Fruit fly (Drosophila melanogaster) whole organism, embryonic: ENCODE results near the gene Hr4.
A peak's percentile ranks its signal among the peaks of the same experiment; 100 is the strongest.

Source experiments
- Adf1 ChIP-seq: fragments of 200-800 bp; sonication (Bioruptor generic); IDR thresholded peaks from 2 replicates; pipeline ENCODE4 v1.3.6; 2022; ENCODE audit warnings: missing biosample characterization, missing genetic modification characterization
- Atf3 ChIP-seq: fragments of 200-800 bp; sonication (Bioruptor generic); optimal IDR thresholded peaks from 3 replicates; lab custom pipeline; 2016; ENCODE audit warnings: missing biosample characterization, missing genetic modification characterization
- B-H2 ChIP-seq: fragments of 200-800 bp; sonication (Bioruptor generic); optimal IDR thresholded peaks from 2 replicates; lab custom pipeline; 2018; ENCODE audit warnings: missing biosample characterization, mild to moderate bottlenecking, missing genetic modification characterization
- C15 ChIP-seq: fragments of 200-800 bp; sonication (Bioruptor generic); IDR thresholded peaks from 3 replicates; pipeline ENCODE4 v1.3.6; 2022; ENCODE audit warnings: missing biosample characterization, missing genetic modification characterization
- CG10654 ChIP-seq: fragments of 200-800 bp; sonication (Bioruptor generic); optimal IDR thresholded peaks from 2 replicates; lab custom pipeline; 2016; ENCODE audit warnings: missing biosample characterization, missing genetic modification characterization
- CG11695 ChIP-seq: fragments of 200-800 bp; sonication (Bioruptor generic); IDR thresholded peaks from 3 replicates; pipeline ENCODE4 v1.3.6; 2022; ENCODE audit warnings: missing biosample characterization, missing genetic modification characterization
- CG12104 ChIP-seq: fragments of 200-800 bp; sonication (Bioruptor generic); optimal IDR thresholded peaks from 3 replicates; lab custom pipeline; 2016; ENCODE audit warnings: missing biosample characterization, missing genetic modification characterization
- CG13123 ChIP-seq: fragments of 200-800 bp; sonication (Bioruptor generic); optimal IDR thresholded peaks from 2 replicates; lab custom pipeline; 2016; ENCODE audit warnings: missing biosample characterization, missing genetic modification characterization
- CG13894 ChIP-seq: fragments of 200-800 bp; sonication (Bioruptor generic); optimal IDR thresholded peaks from 3 replicates; lab custom pipeline; 2018; ENCODE audit warnings: missing biosample characterization, mild to moderate bottlenecking, missing genetic modification characterization, moderate library complexity
- CG16813 ChIP-seq: fragments of 200-800 bp; sonication (Bioruptor generic); IDR thresholded peaks from 3 replicates; pipeline ENCODE4 v1.3.6; 2022; ENCODE audit warnings: missing biosample characterization, missing genetic modification characterization; ENCODE audit not compliant: partially characterized antibody
- CG18476 ChIP-seq: fragments of 200-800 bp; sonication (Bioruptor generic); optimal IDR thresholded peaks from 2 replicates; lab custom pipeline; 2016; ENCODE audit warnings: missing biosample characterization, mild to moderate bottlenecking, missing genetic modification characterization
- CG2199 ChIP-seq: fragments of 200-800 bp; sonication (Bioruptor generic); IDR thresholded peaks from 3 replicates; pipeline ENCODE4 v1.3.6; 2022; ENCODE audit warnings: missing biosample characterization, missing genetic modification characterization
- CG31365 ChIP-seq: fragments of 200-800 bp; sonication (Bioruptor generic); optimal IDR thresholded peaks from 2 replicates; lab custom pipeline; 2018; ENCODE audit warnings: missing biosample characterization, mild to moderate bottlenecking, missing genetic modification characterization
- CG34224 ChIP-seq: fragments of 200-800 bp; sonication (Bioruptor generic); IDR thresholded peaks from 3 replicates; pipeline ENCODE4 v1.3.6; 2022; ENCODE audit warnings: missing biosample characterization, missing genetic modification characterization; ENCODE audit not compliant: partially characterized antibody
- CG3726 ChIP-seq: fragments of 200-800 bp; sonication (Bioruptor generic); IDR thresholded peaks from 3 replicates; pipeline ENCODE4, ENCODE4 v1.3.6; 2022; ENCODE audit warnings: missing biosample characterization, missing genetic modification characterization
- CG4730 ChIP-seq: fragments of 200-800 bp; sonication (Bioruptor generic); IDR thresholded peaks from 2 replicates; pipeline ENCODE4 v1.3.6; 2022; ENCODE audit warnings: missing biosample characterization, missing genetic modification characterization
- CG4820 ChIP-seq: fragments of 200-800 bp; sonication (Bioruptor generic); optimal IDR thresholded peaks from 3 replicates; lab custom pipeline; 2016; ENCODE audit warnings: missing biosample characterization, missing genetic modification characterization
- CG6254 ChIP-seq: fragments of 200-800 bp; sonication (Bioruptor generic); optimal IDR thresholded peaks from 3 replicates; lab custom pipeline; 2017; ENCODE audit warnings: mild to moderate bottlenecking, missing biosample characterization, missing genetic modification reagents, missing genetic modification characterization
- CG7271 ChIP-seq: fragments of 200-800 bp; sonication (Bioruptor generic); optimal IDR thresholded peaks from 2 replicates; lab custom pipeline; 2018; ENCODE audit warnings: missing biosample characterization, mild to moderate bottlenecking, missing genetic modification characterization, moderate library complexity
- CG7745 ChIP-seq: fragments of 200-800 bp; sonication (Bioruptor generic); optimal IDR thresholded peaks from 2 replicates; lab custom pipeline; 2018; ENCODE audit warnings: missing biosample characterization, mild to moderate bottlenecking, missing genetic modification characterization, moderate library complexity
- CG7928 ChIP-seq: fragments of 200-800 bp; sonication (Bioruptor generic); optimal IDR thresholded peaks from 2 replicates; lab custom pipeline; 2017; ENCODE audit warnings: missing biosample characterization, mild to moderate bottlenecking, missing genetic modification characterization
- CG8359 ChIP-seq: fragments of 200-800 bp; sonication (Bioruptor generic); optimal IDR thresholded peaks from 2 replicates; lab custom pipeline; 2017; ENCODE audit warnings: missing biosample characterization, mild to moderate bottlenecking, missing genetic modification characterization, borderline replicate concordance
- CG9817 ChIP-seq: fragments of 200-800 bp; sonication (Bioruptor generic); optimal IDR thresholded peaks from 2 replicates; lab custom pipeline; 2018; ENCODE audit warnings: missing biosample characterization, mild to moderate bottlenecking, missing genetic modification characterization, moderate library complexity
- Hand ChIP-seq: fragments of 200-800 bp; sonication (Bioruptor generic); optimal IDR thresholded peaks from 2 replicates; lab custom pipeline; 2017; ENCODE audit warnings: mild to moderate bottlenecking, missing biosample characterization, missing genetic modification reagents, missing genetic modification characterization
- Hr78 ChIP-seq, 2 experiments: fragments of 200-800 bp in 1 of 2; fragments of >200 bp in 1 of 2; sonication (Bioruptor generic) in 1 of 2; optimal IDR thresholded peaks; 2 replicates each; lab custom pipeline; 2017 to 2019; ENCODE audit warnings: missing biosample characterization in 2 of 2, missing genetic modification characterization in 2 of 2, mild to moderate bottlenecking in 1 of 2, moderate library complexity in 1 of 2
- Max ChIP-seq: fragments of 200-800 bp; sonication (Bioruptor generic); optimal IDR thresholded peaks from 2 replicates; lab custom pipeline; 2016; ENCODE audit warnings: missing biosample characterization, mild to moderate bottlenecking, missing genetic modification characterization
- Nf-YA ChIP-seq: fragments of 200-800 bp; sonication (Bioruptor generic); IDR thresholded peaks from 2 replicates; pipeline ENCODE4 v1.3.6; 2022; ENCODE audit warnings: missing biosample characterization, missing genetic modification characterization
- Scr ChIP-seq: fragments of 200-800 bp; sonication (Bioruptor generic); IDR thresholded peaks from 2 replicates; pipeline ENCODE4 v1.3.6; 2022; ENCODE audit warnings: missing biosample characterization, missing genetic modification characterization; ENCODE audit not compliant: partially characterized antibody
- Side ChIP-seq: fragments of 200-800 bp; sonication (Bioruptor generic); optimal IDR thresholded peaks from 2 replicates; lab custom pipeline; 2016; ENCODE audit warnings: missing biosample characterization, missing genetic modification characterization
- Sox102F ChIP-seq: fragments of 200-800 bp; sonication (Bioruptor generic); optimal IDR thresholded peaks from 2 replicates; lab custom pipeline; 2018; ENCODE audit warnings: missing biosample characterization, mild to moderate bottlenecking, missing genetic modification characterization, moderate library complexity
- Trl ChIP-seq, 3 experiments: fragments of >200 bp in 2 of 3; fragments of 200-800 bp in 1 of 3; sonication (Bioruptor generic) in 1 of 3; optimal IDR thresholded peaks; 2 replicates in 1 of 3; 3 replicates in 2 of 3; lab custom pipeline; 2016 to 2017; ENCODE audit warnings: missing biosample characterization in 1 of 3, missing genetic modification characterization in 1 of 3
- Xbp1 ChIP-seq: fragments of 200-800 bp; sonication (Bioruptor generic); optimal IDR thresholded peaks from 3 replicates; lab custom pipeline; 2016; ENCODE audit warnings: missing biosample characterization, mild to moderate bottlenecking, missing genetic modification characterization
- bab2 ChIP-seq: fragments of 200-800 bp; sonication (Bioruptor generic); optimal IDR thresholded peaks from 2 replicates; lab custom pipeline; 2016; ENCODE audit warnings: missing biosample characterization, missing genetic modification characterization
- bcd ChIP-seq: fragments of 200-800 bp; sonication (Bioruptor generic); optimal IDR thresholded peaks from 2 replicates; lab custom pipeline; 2017; ENCODE audit warnings: missing biosample characterization, mild to moderate bottlenecking, missing genetic modification characterization
- cato ChIP-seq: fragments of 200-800 bp; sonication (Bioruptor generic); optimal IDR thresholded peaks from 2 replicates; lab custom pipeline; 2016; ENCODE audit warnings: missing biosample characterization, missing genetic modification characterization, borderline replicate concordance
- chn ChIP-seq: fragments of 200-800 bp; sonication (Bioruptor generic); optimal IDR thresholded peaks from 2 replicates; lab custom pipeline; 2016; ENCODE audit warnings: missing biosample characterization, missing genetic modification characterization
- ems ChIP-seq: fragments of 200-800 bp; sonication (Bioruptor generic); optimal IDR thresholded peaks from 3 replicates; lab custom pipeline; 2016; ENCODE audit warnings: missing biosample characterization, missing genetic modification characterization
- en ChIP-seq: fragments of 200-800 bp; sonication (Bioruptor generic); optimal IDR thresholded peaks from 2 replicates; lab custom pipeline; 2016; ENCODE audit warnings: missing biosample characterization, missing genetic modification characterization
- fru ChIP-seq: fragments of >200 bp; optimal IDR thresholded peaks from 2 replicates; lab custom pipeline; 2017
- grau ChIP-seq: fragments of 200-800 bp; optimal IDR thresholded peaks from 3 replicates; lab custom pipeline; 2019; ENCODE audit warnings: missing biosample characterization, mild to moderate bottlenecking, missing genetic modification characterization, moderate library complexity
- gsb-n ChIP-seq: fragments of 200-800 bp; sonication (Bioruptor generic); optimal IDR thresholded peaks from 3 replicates; lab custom pipeline; 2018; ENCODE audit warnings: missing biosample characterization, mild to moderate bottlenecking, missing genetic modification characterization
- inv ChIP-seq: fragments of 200-800 bp; sonication (Bioruptor generic); IDR thresholded peaks from 2 replicates; pipeline ENCODE4 v1.3.6; 2022; ENCODE audit warnings: missing biosample characterization, missing genetic modification characterization; ENCODE audit not compliant: partially characterized antibody
- kni ChIP-seq: fragments of 200-800 bp; sonication (Bioruptor generic); optimal IDR thresholded peaks from 3 replicates; lab custom pipeline; 2017; ENCODE audit warnings: mild to moderate bottlenecking, missing biosample characterization, missing genetic modification reagents, missing genetic modification characterization
- lmd ChIP-seq: fragments of 200-800 bp; sonication (Bioruptor generic); IDR thresholded peaks from 2 replicates; pipeline ENCODE4 v1.3.6; 2022; ENCODE audit warnings: missing biosample characterization, missing genetic modification characterization
- pfk ChIP-seq: fragments of 200-800 bp; sonication (Bioruptor generic); optimal IDR thresholded peaks from 2 replicates; lab custom pipeline; 2018; ENCODE audit warnings: missing biosample characterization, mild to moderate bottlenecking, missing genetic modification characterization, moderate library complexity
- slbo ChIP-seq: fragments of 200-800 bp; sonication (Bioruptor generic); IDR thresholded peaks from 2 replicates; pipeline ENCODE4 v1.3.6; 2022; ENCODE audit warnings: missing biosample characterization, missing genetic modification characterization
- sr ChIP-seq: fragments of 200-800 bp; sonication (Bioruptor generic); IDR thresholded peaks from 3 replicates; pipeline ENCODE4 v1.3.6; 2022; ENCODE audit warnings: missing biosample characterization, missing genetic modification characterization
- ssp ChIP-seq: fragments of 200-800 bp; sonication (Bioruptor generic); IDR thresholded peaks from 2 replicates; pipeline ENCODE4 v1.3.6; 2022; ENCODE audit warnings: missing biosample characterization, missing genetic modification characterization
- unc-4 ChIP-seq: fragments of 200-800 bp; sonication (Bioruptor generic); IDR thresholded peaks from 2 replicates; pipeline ENCODE4 v1.3.6; 2022; ENCODE audit warnings: missing biosample characterization, missing genetic modification characterization; ENCODE audit not compliant: partially characterized antibody

Hr4 gene

dm6 chrX:2009453-2010009 lies 67.8 kb downstream of the Hr4 start (continued):
- TF ChIP-seq Trl (optimal IDR thresholded peaks at IDR 0.05; lab: Kevin White, UChicago) (no peak), Trl (GFP tag; optimal IDR thresholded peaks at IDR 0.05; lab: Kevin White, UChicago) (peak; percentile 72), cato (GFP tag; lab: Kevin White, UChicago) (peak; percentile 66), CG9817 (tag; lab: Kevin White, UChicago) (peak; percentile 73), C15 (peak; percentile 36; the same call in 1 of the 3 replicates), CG13123 (GFP tag; lab: Kevin White, UChicago) (peak; percentile 39), lmd (GFP tag; lab: Robert Waterston, UW) (peak; percentile 68), CG2199 (GFP tag; lab: Robert Waterston, UW) (no peak), fru (no peak), Nf-YA (GFP tag; lab: Robert Waterston, UW) (no peak), Scr (GFP tag; lab: Robert Waterston, UW) (no peak), Sox102F (peak; percentile 75), kni (GFP tag; lab: Kevin White, UChicago) (no peak), CG3726 (GFP tag; lab: Robert Waterston, UW) (no peak; the same call in 2 of the 3 replicates), CG18476 (peak; percentile 83), ssp (peak; percentile 50), slbo (GFP tag; lab: Robert Waterston, UW) (peak; percentile 74), CG7928 (no peak), Max (GFP tag; lab: Kevin White, UChicago) (peak; percentile 56), bab2 (GFP tag; lab: Kevin White, UChicago) (peak; percentile 73), Hand (no peak), CG16813 (GFP tag; lab: Robert Waterston, UW) (no peak), CG6254 (GFP tag; lab: Kevin White, UChicago) (peak; percentile 36), chn (GFP tag; lab: Kevin White, UChicago) (peak; percentile 77), Adf1 (GFP tag; lab: Robert Waterston, UW) (peak; percentile 10; the same call in 1 of the 2 replicates), Hr78 (GFP tag; optimal IDR thresholded peaks at IDR 0.05; lab: Kevin White, UChicago) (peak in 1 of 2 experiments; percentile 1), CG12104 (GFP tag; lab: Kevin White, UChicago) (peak; percentile 90), CG8359 (GFP tag; lab: Kevin White, UChicago) (peak; percentile 51), Atf3 (peak; percentile 57), CG4730 (GFP tag; lab: Robert Waterston, UW) (0 out of 2 replicates have a peak, but pooled peaks have one; percentile 19), grau (peak; percentile 80), Xbp1 (GFP tag; lab: Kevin White, UChicago) (peak; percentile 76), sr (GFP tag; lab: Robert Waterston, UW) (0 out of 3 replicates have a peak, but pooled peaks have one; percentile 4), Side (GFP tag; lab: Kevin White, UChicago) (peak; percentile 58), CG34224 (GFP tag; lab: Robert Waterston, UW) (no peak), bcd (GFP tag; lab: Kevin White, UChicago) (peak; percentile 72), en (GFP tag; lab: Kevin White, UChicago) (peak; percentile 13), CG13894 (tag; lab: Kevin White, UChicago) (no peak), inv (GFP tag; lab: Robert Waterston, UW) (no peak), CG7745 (tag; lab: Kevin White, UChicago) (no peak), CG4820 (GFP tag; lab: Kevin White, UChicago) (peak; percentile 74), CG10654 (GFP tag; lab: Kevin White, UChicago) (peak; percentile 51), B-H2 (peak; percentile 48), CG11695 (GFP tag; lab: Robert Waterston, UW) (no peak; the same call in 2 of the 3 replicates), CG7271 (tag; lab: Kevin White, UChicago) (no peak), ems (GFP tag; lab: Kevin White, UChicago) (peak; percentile 64), unc-4 (GFP tag; lab: Robert Waterston, UW) (no peak), gsb-n (tag; lab: Kevin White, UChicago) (peak; percentile 57), CG31365 (no peak), pfk (GFP tag; lab: Kevin White, UChicago) (no peak)
